Fruit fly (Drosophila melanogaster) whole organism: ENCODE results near the gene AOX2.

Experiments
- CG8478 ChIP-seq: fragments of >200 bp; optimal IDR thresholded peaks from 2 replicates; lab custom pipeline; 2018; ENCODE audit warnings: inconsistent platforms
- EcR ChIP-seq, 2 experiments: fragments of >200 bp; optimal IDR thresholded peaks; 2 replicates each; lab custom pipeline; 2017; ENCODE audit warnings: missing biosample characterization in 2 of 2, missing genetic modification characterization in 2 of 2, missing genetic modification reagents in 2 of 2
- pan ChIP-seq: fragments of >200 bp; optimal IDR thresholded peaks from 2 replicates; lab custom pipeline; 2017
- psq ChIP-seq: fragments of >200 bp; optimal IDR thresholded peaks from 2 replicates; lab custom pipeline; 2017
- usp ChIP-seq: fragments of >200 bp; optimal IDR thresholded peaks from 2 replicates; lab custom pipeline; 2017; ENCODE audit warnings: missing biosample characterization, missing genetic modification characterization, mixed read lengths

DNA sequence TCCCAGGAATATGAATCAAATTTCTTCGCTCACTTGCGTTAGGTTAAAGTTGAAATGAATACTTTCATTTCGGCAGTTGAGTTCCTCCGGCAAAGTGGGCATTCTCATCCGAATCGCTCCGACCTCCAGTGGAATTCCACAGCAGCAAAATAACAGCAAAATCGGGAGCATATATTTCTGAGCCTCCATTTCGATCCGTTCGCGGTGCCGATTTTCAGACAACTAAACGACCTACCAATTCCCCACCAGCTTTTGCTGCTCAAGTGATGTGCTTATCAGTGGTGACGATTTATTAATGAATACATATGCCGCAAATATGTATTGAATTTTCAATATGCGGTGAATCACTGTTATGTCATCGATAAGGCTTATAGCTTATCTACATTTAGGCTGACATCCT lies 33.6 kb downstream of the AOX2 start, which contains the start of gene CG44014:
- TF ChIP-seq psq (lab: Kevin White, UChicago) (no peak), EcR (GFP tag; optimal IDR thresholded peaks at IDR 0.05; lab: Kevin White, UChicago) (no peak), CG8478 (lab: Kevin White, UChicago) (no peak), pan (lab: Kevin White, UChicago) (no peak), usp (GFP tag; lab: Kevin White, UChicago) (no peak)
